Worm (Caenorhabditis elegans) whole organism, L1 larva: ENCODE data around the gene srdh-1.

Experiments
- C34B4.2 ChIP-seq: sonication (generic microtip); optimal IDR thresholded peaks from 2 replicates; lab custom pipeline; 2017; ENCODE audit warnings: mild to moderate bottlenecking, missing genetic modification characterization, missing compliant biosample characterization
- Y116A8C.19 ChIP-seq: sonication (generic microtip); optimal IDR thresholded peaks from 2 replicates; lab custom pipeline; 2016; ENCODE audit warnings: missing compliant biosample characterization, missing genetic modification characterization, borderline replicate concordance
- aha-1 ChIP-seq: fragments of 150-350 bp; optimal IDR thresholded peaks from 2 replicates; lab custom pipeline; 2014; ENCODE audit warnings: missing biosample characterization, missing genetic modification characterization
- alr-1 ChIP-seq: fragments of 200-800 bp; sonication (Bioruptor generic); optimal IDR thresholded peaks from 2 replicates; lab custom pipeline; 2018; ENCODE audit warnings: borderline replicate concordance, mild to moderate bottlenecking, missing genetic modification characterization, missing compliant biosample characterization
- aly-2 ChIP-seq: fragments of 150-350 bp; optimal IDR thresholded peaks from 2 replicates; lab custom pipeline; 2014; ENCODE audit warnings: missing biosample characterization, missing genetic modification characterization
- blmp-1 ChIP-seq: fragments of 150-350 bp; optimal IDR thresholded peaks from 2 replicates; lab custom pipeline; 2014; ENCODE audit warnings: missing biosample characterization, missing genetic modification characterization
- ceh-63 ChIP-seq: fragments of 200-800 bp; sonication (Bioruptor generic); optimal IDR thresholded peaks from 2 replicates; lab custom pipeline; 2018; ENCODE audit warnings: mild to moderate bottlenecking, missing genetic modification characterization, missing compliant biosample characterization
- ceh-8 ChIP-seq: fragments of 200-800 bp; sonication (Bioruptor generic); optimal IDR thresholded peaks from 2 replicates; lab custom pipeline; 2018; ENCODE audit warnings: mild to moderate bottlenecking, missing genetic modification characterization, moderate library complexity, missing compliant biosample characterization
- ces-1 ChIP-seq: fragments of 150-350 bp; optimal IDR thresholded peaks from 2 replicates; lab custom pipeline; 2014; ENCODE audit warnings: missing biosample characterization, missing genetic modification reagents, missing genetic modification characterization
- dsc-1 ChIP-seq: sonication (generic microtip); optimal IDR thresholded peaks from 2 replicates; lab custom pipeline; 2016; ENCODE audit warnings: mild to moderate bottlenecking, missing genetic modification characterization, missing compliant biosample characterization
- efl-1 ChIP-seq, 4 experiments: fragments of 150-350 bp; optimal IDR thresholded peaks in 3 of 4; peaks in 1 of 4; 1 replicate in 1 of 4; 2 replicates in 3 of 4; lab custom pipeline; 2014; ENCODE audit warnings: missing biosample characterization in 2 of 4, missing genetic modification characterization in 2 of 4, missing genetic modification reagents in 2 of 4
- efl-3 ChIP-seq: fragments of 200-800 bp; sonication (Bioruptor generic); optimal IDR thresholded peaks from 2 replicates; lab custom pipeline; 2018; ENCODE audit warnings: mild to moderate bottlenecking, missing genetic modification characterization, missing compliant biosample characterization
- egl-13 ChIP-seq: sonication (generic microtip); optimal IDR thresholded peaks from 2 replicates; lab custom pipeline; 2016; ENCODE audit warnings: missing genotype, missing genetic modification reagents, missing genetic modification characterization, missing compliant biosample characterization
- egl-27 ChIP-seq, 2 experiments: fragments of 150-350 bp in 1 of 2; sonication (generic microtip); optimal IDR thresholded peaks; 3 replicates each; lab custom pipeline; 2017 to 2018; ENCODE audit warnings: missing biosample characterization in 2 of 2, missing genetic modification characterization in 2 of 2, missing genetic modification reagents in 2 of 2
- elt-2 ChIP-seq: sonication (generic microtip); optimal IDR thresholded peaks from 2 replicates; lab custom pipeline; 2016; ENCODE audit warnings: missing genetic modification characterization, mild to moderate bottlenecking, inconsistent platforms, missing compliant biosample characterization, missing genetic modification reagents
- fkh-4 ChIP-seq: sonication (generic microtip); optimal IDR thresholded peaks from 2 replicates; lab custom pipeline; 2016; ENCODE audit warnings: missing compliant biosample characterization, missing genetic modification characterization, borderline replicate concordance
- grh-1 ChIP-seq: fragments of 200-800 bp; sonication (Bioruptor generic); IDR thresholded peaks from 2 replicates; pipeline ENCODE4 v1.3.6; 2022; ENCODE audit warnings: missing genetic modification reagents, missing genetic modification characterization, missing compliant biosample characterization
- hpl-2 ChIP-seq: fragments of 150-350 bp; optimal IDR thresholded peaks from 2 replicates; lab custom pipeline; 2014; ENCODE audit warnings: missing biosample characterization, missing genetic modification reagents, missing genetic modification characterization
- isw-1 ChIP-seq: fragments of 200-800 bp; sonication (Bioruptor generic); IDR thresholded peaks from 2 replicates; pipeline ENCODE4 v1.3.6; 2022; ENCODE audit warnings: missing genetic modification characterization, missing compliant biosample characterization
- jun-1 ChIP-seq: fragments of 150-350 bp; optimal IDR thresholded peaks from 2 replicates; lab custom pipeline; 2014; ENCODE audit warnings: missing biosample characterization, missing genetic modification reagents, missing genetic modification characterization
- lin-14 ChIP-seq: fragments of 200-800 bp; sonication (Bioruptor generic); optimal IDR thresholded peaks from 2 replicates; lab custom pipeline; 2018; ENCODE audit warnings: mild to moderate bottlenecking, missing genetic modification characterization, moderate library complexity, missing compliant biosample characterization
- lin-15B ChIP-seq: fragments of 150-350 bp; sonication (generic microtip); optimal IDR thresholded peaks from 3 replicates; lab custom pipeline; 2014; ENCODE audit warnings: missing biosample characterization, missing genetic modification characterization
- lin-35 ChIP-seq, 2 experiments: fragments of 150-350 bp; optimal IDR thresholded peaks; 2 replicates each; lab custom pipeline; 2014; ENCODE audit warnings: missing biosample characterization in 2 of 2, missing genetic modification characterization in 2 of 2, missing genetic modification reagents in 2 of 2
- lir-3 ChIP-seq: sonication (generic microtip); optimal IDR thresholded peaks from 2 replicates; lab custom pipeline; 2016; ENCODE audit warnings: mild to moderate bottlenecking, missing genetic modification characterization, moderate library complexity, missing compliant biosample characterization; ENCODE audit not compliant: poor library complexity
- lsy-2 ChIP-seq, 2 experiments: fragments of 150-350 bp; optimal IDR thresholded peaks; 2 replicates each; lab custom pipeline; 2014; ENCODE audit warnings: missing biosample characterization in 2 of 2, missing genetic modification characterization in 2 of 2
- mab-9 ChIP-seq: fragments of 200-800 bp; sonication (Bioruptor generic); IDR thresholded peaks from 2 replicates; pipeline ENCODE4 v1.3.6; 2022; ENCODE audit warnings: missing genetic modification reagents, missing genetic modification characterization, missing compliant biosample characterization
- mdl-1 ChIP-seq, 2 experiments: fragments of 150-350 bp; optimal IDR thresholded peaks; 2 replicates each; lab custom pipeline; 2014 to 2017; ENCODE audit warnings: missing biosample characterization in 2 of 2, missing genetic modification characterization in 2 of 2, inconsistent platforms in 1 of 2
- nhr-19 ChIP-seq: fragments of 200-800 bp; sonication (Bioruptor generic); conservative IDR thresholded peaks from 2 replicates; pipeline ENCODE4 v1.3.6; 2022; ENCODE audit warnings: missing genetic modification characterization, missing compliant biosample characterization
- nhr-85 ChIP-seq: sonication (generic microtip); peaks from one replicate; lab custom pipeline; 2016; ENCODE audit warnings: missing genetic modification characterization, inconsistent platforms, missing compliant biosample characterization
- nhr-90 ChIP-seq: sonication (generic microtip); optimal IDR thresholded peaks from 2 replicates; lab custom pipeline; 2016; ENCODE audit warnings: mild to moderate bottlenecking, missing genetic modification characterization, missing compliant biosample characterization; ENCODE audit not compliant: poor library complexity
- pqm-1 ChIP-seq: sonication (generic microtip); optimal IDR thresholded peaks from 3 replicates; lab custom pipeline; 2017; ENCODE audit warnings: missing biosample characterization, missing genetic modification characterization
- skn-1 ChIP-seq: fragments of 150-350 bp; optimal IDR thresholded peaks from 2 replicates; lab custom pipeline; 2014; ENCODE audit warnings: missing biosample characterization, missing genetic modification characterization
- snpc-4 ChIP-seq: fragments of 150-350 bp; optimal IDR thresholded peaks from 2 replicates; lab custom pipeline; 2014; ENCODE audit warnings: missing biosample characterization, missing genetic modification characterization
- snu-23 ChIP-seq: sonication (generic microtip); optimal IDR thresholded peaks from 2 replicates; lab custom pipeline; 2016; ENCODE audit warnings: missing genetic modification characterization, missing compliant biosample characterization
- sox-4 ChIP-seq: sonication (generic microtip); optimal IDR thresholded peaks from 2 replicates; lab custom pipeline; 2016; ENCODE audit warnings: missing genetic modification characterization, missing compliant biosample characterization
- tbx-2 ChIP-seq: sonication (generic microtip); optimal IDR thresholded peaks from 2 replicates; lab custom pipeline; 2016; ENCODE audit warnings: missing genetic modification characterization, missing compliant biosample characterization
- unc-130 ChIP-seq: fragments of 150-350 bp; optimal IDR thresholded peaks from 2 replicates; lab custom pipeline; 2017; ENCODE audit warnings: missing biosample characterization, missing genetic modification characterization, inconsistent platforms
- unc-62 ChIP-seq: fragments of 150-350 bp; optimal IDR thresholded peaks from 2 replicates; lab custom pipeline; 2014; ENCODE audit warnings: missing biosample characterization, missing genetic modification reagents, missing genetic modification characterization
- unc-86 ChIP-seq: sonication (generic microtip); optimal IDR thresholded peaks from 2 replicates; lab custom pipeline; 2016; ENCODE audit warnings: missing genetic modification characterization, missing compliant biosample characterization

Gene srdh-1

DNA sequence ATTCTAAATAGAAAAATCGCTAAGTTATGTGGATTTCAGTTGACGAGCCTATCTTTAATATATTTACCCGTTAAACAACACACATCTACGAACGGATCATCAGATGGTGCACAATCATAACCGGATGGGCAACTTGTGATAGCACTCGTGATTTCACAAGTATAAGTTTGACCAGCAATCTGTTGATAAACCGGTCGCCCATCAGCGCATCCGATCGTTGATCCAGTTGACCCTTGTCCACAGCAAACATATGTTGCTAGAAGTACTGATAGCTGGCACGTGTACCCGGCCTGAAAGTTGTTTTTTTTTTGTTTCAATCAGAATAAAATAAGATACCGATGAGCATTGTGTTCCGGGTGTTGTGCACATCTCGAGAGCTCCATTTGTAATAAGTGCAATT is 3.2 kb downstream of the srdh-1 start:
- TF ChIP-seq nhr-85 (tag; lab: Kevin White, UChicago) (peak; percentile 13), grh-1 (GFP tag; lab: Robert Waterston, UW) (peak; percentile 37; the same call in 1 of the 2 replicates), lin-35 (GFP tag; optimal IDR thresholded peaks at IDR 0.05; lab: Kevin White, UChicago) (peak in 1 of 2 experiments; percentile 1), skn-1 (tag; lab: Kevin White, UChicago) (no peak), Y116A8C.19 (tag; lab: Kevin White, UChicago) (no peak), blmp-1 (tag; lab: Kevin White, UChicago) (peak; percentile 37), aly-2 (tag; lab: Kevin White, UChicago) (no peak), ces-1 (GFP tag; lab: Kevin White, UChicago) (no peak)

ce11 chrII:8269351-8269750 is 4.9 kb downstream of the srdh-1 start, which contains the start of gene K01C8.2:
Gene K01C8.2 (minus strand): TSS chrII:8269451.
- no peak for TF ChIP-seq unc-86 (tag; lab: Kevin White, UChicago)
- no peak for TF ChIP-seq lir-3
- TF ChIP-seq C34B4.2, result no peak
- no peak for TF ChIP-seq snu-23 (GFP tag; lab: Kevin White, UChicago)
- no peak for TF ChIP-seq aha-1 (tag; lab: Kevin White, UChicago)
- TF ChIP-seq pqm-1 (tag; lab: Kevin White, UChicago), result no peak
- no peak for TF ChIP-seq tbx-2 (tag; lab: Kevin White, UChicago)
- TF ChIP-seq ceh-63 (GFP tag; lab: Kevin White, UChicago), result no peak
- no peak for TF ChIP-seq dsc-1 (tag; lab: Kevin White, UChicago)
- TF ChIP-seq lsy-2 (tag; optimal IDR thresholded peaks at IDR 0.05; lab: Kevin White, UChicago), result no peak
- no peak for TF ChIP-seq fkh-4 (tag; lab: Kevin White, UChicago)
- no peak for TF ChIP-seq nhr-85 (tag; lab: Kevin White, UChicago)
- TF ChIP-seq egl-13, result no peak
- TF ChIP-seq nhr-90 (tag; lab: Kevin White, UChicago), result no peak
- TF ChIP-seq hpl-2 (GFP tag; lab: Kevin White, UChicago), result no peak
- no peak for TF ChIP-seq snpc-4 (tag; lab: Kevin White, UChicago)
- TF ChIP-seq mab-9 (GFP tag; lab: Robert Waterston, UW), result no peak

DNA sequence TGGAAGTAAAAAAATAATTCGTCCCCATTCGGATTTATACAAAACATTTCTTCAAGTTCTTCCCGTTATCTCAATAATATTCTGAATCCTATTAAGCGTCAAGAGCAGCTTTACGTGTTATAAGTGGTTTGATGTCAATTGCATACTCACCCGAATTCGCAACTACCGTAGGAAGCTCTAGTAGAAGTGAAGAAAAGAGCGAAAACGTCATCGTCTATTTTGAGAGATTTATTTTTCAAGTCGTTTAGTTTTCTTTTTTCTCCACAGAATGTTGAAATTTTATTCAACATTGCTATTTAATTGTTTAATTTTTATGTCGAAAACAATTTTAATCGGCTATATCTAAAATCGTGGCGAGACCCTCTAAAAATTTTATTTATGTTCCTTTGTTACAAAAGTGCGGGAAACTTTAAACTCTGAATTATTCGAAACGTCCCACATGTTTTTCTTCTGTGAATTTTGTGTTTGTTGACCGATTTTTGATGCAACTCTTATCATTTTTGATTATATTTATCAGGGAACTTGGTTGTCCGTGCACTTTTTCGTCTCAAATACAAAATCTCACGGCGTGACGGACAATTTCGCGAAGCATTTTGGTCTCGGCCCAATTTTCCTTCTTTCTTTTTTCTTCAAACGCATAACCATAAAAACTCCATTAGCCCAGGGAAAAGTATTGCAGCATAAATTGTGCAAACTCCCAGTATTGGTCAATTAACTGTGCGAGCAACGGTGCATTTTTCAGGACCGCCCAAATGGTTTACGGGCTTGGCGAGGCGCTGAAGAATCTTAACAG is 5.6 kb downstream of the srdh-1 start, which contains the start of gene tdc-1:
Gene tdc-1, plus strand, starts transcription at position 743 of the 793 bp plus-strand sequence.
- TF ChIP-seq efl-1 (optimal IDR thresholded peaks at IDR 0.05; lab: Kevin White, UChicago), result no peak
- peak in 1 of 2 experiments; percentile 66 for TF ChIP-seq efl-1 (GFP tag; optimal IDR thresholded peaks at IDR 0.05 in 1 of 2; lab: Kevin White, UChicago)
- peak; percentile 20 for TF ChIP-seq elt-2 (tag; lab: Kevin White, UChicago)
- no peak for TF ChIP-seq egl-27 (tag; optimal IDR thresholded peaks at IDR 0.05; lab: Kevin White, UChicago)
- no peak for TF ChIP-seq ceh-63 (GFP tag; lab: Kevin White, UChicago)
- TF ChIP-seq isw-1 (GFP tag; lab: Robert Waterston, UW), result no peak

DNA sequence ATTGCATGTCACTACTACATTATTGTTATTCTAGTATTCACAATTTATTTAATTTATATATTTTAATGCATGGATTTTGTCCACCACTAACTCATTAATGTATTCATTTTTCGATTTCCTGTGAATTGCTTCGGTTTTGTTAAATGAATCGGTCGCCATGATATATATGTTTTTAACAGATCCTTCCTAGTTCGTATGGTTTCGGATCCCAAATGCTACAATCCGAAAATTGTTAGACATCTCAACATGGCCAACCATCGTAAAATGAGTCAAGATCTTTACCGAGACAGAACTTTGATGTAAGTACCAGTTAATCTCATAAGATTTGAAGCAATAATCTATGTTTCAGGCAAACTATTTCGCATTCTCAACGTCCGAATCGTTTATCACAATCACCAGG is 8.6 kb downstream of the srdh-1 start:
- no peak for TF ChIP-seq Y116A8C.19 (tag; lab: Kevin White, UChicago)
- no peak for TF ChIP-seq ceh-8 (GFP tag; lab: Kevin White, UChicago)
- no peak for TF ChIP-seq mdl-1 (tag; optimal IDR thresholded peaks at IDR 0.05; lab: Kevin White, UChicago)
- no peak for TF ChIP-seq lin-35 (GFP tag; optimal IDR thresholded peaks at IDR 0.05; lab: Kevin White, UChicago)
- TF ChIP-seq nhr-19 (GFP tag; lab: Robert Waterston, UW), result no peak
- no peak for TF ChIP-seq efl-3
- no peak for TF ChIP-seq alr-1 (tag; lab: Kevin White, UChicago)
- no peak for TF ChIP-seq ceh-63 (GFP tag; lab: Kevin White, UChicago)
- TF ChIP-seq egl-27 (tag; optimal IDR thresholded peaks at IDR 0.05; lab: Kevin White, UChicago), result no peak
- TF ChIP-seq sox-4, result no peak
- no peak for TF ChIP-seq unc-130 (tag; lab: Kevin White, UChicago)
- TF ChIP-seq unc-62 (GFP tag; lab: Kevin White, UChicago), result no peak
- no peak for TF ChIP-seq lin-14
- TF ChIP-seq jun-1 (tag; lab: Kevin White, UChicago), result no peak
- TF ChIP-seq lin-15B (tag; lab: Kevin White, UChicago), result no peak
- TF ChIP-seq lir-3, result no peak
- TF ChIP-seq, all 84 proteins: peak for 0
